Worm (Caenorhabditis elegans): Measurements from ENCODE around the gene snt-2.

DNA sequence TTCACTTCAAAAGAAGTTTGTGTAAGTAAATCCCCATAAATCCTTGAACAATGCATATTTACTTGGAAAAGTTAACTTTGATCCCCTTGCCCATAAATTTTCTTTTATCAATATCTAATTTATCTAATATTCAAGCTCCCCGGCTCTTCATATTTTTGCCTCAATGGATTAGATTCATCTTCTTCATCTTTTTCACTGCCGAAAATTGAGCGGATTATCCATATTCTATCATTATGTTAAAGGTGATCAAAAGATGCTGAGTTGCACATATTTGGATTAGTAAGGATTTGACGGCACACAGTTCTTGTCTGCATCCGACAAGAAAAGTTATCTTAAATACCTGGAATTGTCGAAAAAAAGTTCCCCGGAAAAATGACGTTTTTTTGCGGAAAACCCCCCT lies 2.9 kb downstream of the snt-2 start:
- TF ChIP-seq nhr-12 (tag; optimal IDR thresholded peaks at IDR 0.05) (no peak), snpc-4 (tag; optimal IDR thresholded peaks at IDR 0.05) (no peak), nhr-237 (tag; optimal IDR thresholded peaks at IDR 0.05) (no peak), unc-62 (GFP tag; optimal IDR thresholded peaks at IDR 0.05) (no peak), pha-4 (tag; optimal IDR thresholded peaks at IDR 0.05) (no peak), nhr-28 (tag; optimal IDR thresholded peaks at IDR 0.05) (no peak), ces-1 (GFP tag; optimal IDR thresholded peaks at IDR 0.05) (no peak), zip-8 (tag; optimal IDR thresholded peaks at IDR 0.05) (no peak), elt-3 (tag; optimal IDR thresholded peaks at IDR 0.05) (no peak), lin-13 (tag; optimal IDR thresholded peaks at IDR 0.05) (no peak), lsy-2 (tag; optimal IDR thresholded peaks at IDR 0.05) (no peak), mab-5 (tag; optimal IDR thresholded peaks at IDR 0.05) (no peak)
